Worm (Caenorhabditis elegans) whole organism, mixed stage, embryonic: ENCODE data around the gene Y81B9A.4.

Experiments
- blmp-1 ChIP-seq: fragments of 150-350 bp; optimal IDR thresholded peaks from 2 replicates; lab custom pipeline; 2014; ENCODE audit warnings: missing biosample characterization, missing genetic modification characterization
- drap-1 ChIP-seq: fragments of 200-800 bp; sonication (Bioruptor generic); optimal IDR thresholded peaks from 3 replicates; lab custom pipeline; 2018; ENCODE audit warnings: mild to moderate bottlenecking, missing genetic modification characterization, missing compliant biosample characterization
- elt-1 ChIP-seq: sonication (generic microtip); optimal IDR thresholded peaks from 2 replicates; lab custom pipeline; 2017; ENCODE audit warnings: missing genetic modification characterization, mild to moderate bottlenecking, missing compliant biosample characterization, antibody characterized with exemption, moderate library complexity, borderline replicate concordance; ENCODE audit not compliant: insufficient read depth
- flh-1 ChIP-seq: fragments of 200-800 bp; sonication (Bioruptor generic); optimal IDR thresholded peaks from 2 replicates; lab custom pipeline; 2018; ENCODE audit warnings: mild to moderate bottlenecking, missing genetic modification characterization, moderate library complexity, missing compliant biosample characterization
- hlh-1 ChIP-seq: fragments of 150-350 bp; optimal IDR thresholded peaks from 2 replicates; lab custom pipeline; 2014; ENCODE audit warnings: missing biosample characterization, missing genetic modification reagents, missing genetic modification characterization
- lin-13 ChIP-seq: fragments of 150-350 bp; optimal IDR thresholded peaks from 2 replicates; lab custom pipeline; 2014; ENCODE audit warnings: missing biosample characterization, missing genetic modification characterization
- snpc-4 ChIP-seq: fragments of 150-350 bp; optimal IDR thresholded peaks from 2 replicates; lab custom pipeline; 2014; ENCODE audit warnings: missing biosample characterization, missing genetic modification characterization
- unc-39 ChIP-seq: fragments of 150-350 bp; optimal IDR thresholded peaks from 2 replicates; lab custom pipeline; 2014; ENCODE audit warnings: missing biosample characterization, missing genetic modification characterization
- ztf-11 ChIP-seq: fragments of 150-350 bp; optimal IDR thresholded peaks from 2 replicates; lab custom pipeline; 2014; ENCODE audit warnings: missing biosample characterization, missing genetic modification characterization

DNA sequence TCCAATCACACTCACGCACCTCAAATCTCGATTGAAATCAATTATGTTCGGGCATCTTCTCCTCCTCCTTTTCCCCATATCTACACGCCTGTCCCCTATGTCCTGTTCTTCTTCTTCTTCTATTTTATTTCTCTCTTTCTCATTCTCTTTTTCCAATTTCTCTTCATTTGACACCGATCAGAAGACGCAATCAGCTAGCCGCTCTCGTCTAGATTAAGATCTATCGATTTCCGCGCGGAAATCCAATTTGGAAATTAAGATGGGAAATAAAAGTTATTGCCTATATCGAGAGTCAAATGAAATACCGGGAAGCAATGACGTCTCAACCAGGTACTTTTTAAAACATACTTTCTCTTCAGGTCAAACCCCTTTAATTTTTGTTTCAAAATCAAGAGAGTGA, 47.7 kb upstream of the Y81B9A.4 start:
- TF ChIP-seq hlh-1 (tag; lab: Kevin White, UChicago) (peak; percentile 15), lin-13 (tag; lab: Kevin White, UChicago) (no peak), elt-1 (tag; lab: Kevin White, UChicago) (peak; percentile 85), drap-1 (GFP tag; lab: Kevin White, UChicago) (no peak), unc-39 (tag; lab: Kevin White, UChicago) (no peak), snpc-4 (tag; lab: Kevin White, UChicago) (no peak), blmp-1 (tag; lab: Kevin White, UChicago) (peak; percentile 12), flh-1 (GFP tag; lab: Kevin White, UChicago) (no peak), ztf-11 (tag; lab: Kevin White, UChicago) (no peak)
